Fruit fly (Drosophila melanogaster) whole organism, prepupa: Measurements from ENCODE around the gene PolI.

Source experiments
- CG1621 ChIP-seq: fragments of 200-800 bp; sonication (Bioruptor generic); optimal IDR thresholded peaks from 3 replicates; lab custom pipeline; 2018; ENCODE audit warnings: missing biosample characterization, mild to moderate bottlenecking, missing genetic modification characterization
- CG4318 ChIP-seq: fragments of 200-800 bp; sonication (Bioruptor generic); optimal IDR thresholded peaks from 3 replicates; lab custom pipeline; 2017; ENCODE audit warnings: missing biosample characterization, mild to moderate bottlenecking, missing genetic modification characterization
- CG6808 ChIP-seq: fragments of 200-800 bp; sonication (Bioruptor generic); optimal IDR thresholded peaks from 3 replicates; lab custom pipeline; 2017; ENCODE audit warnings: missing biosample characterization, missing genetic modification characterization, mild to moderate bottlenecking, moderate library complexity, missing genetic modification reagents
- CG8119 ChIP-seq: fragments of 200-800 bp; sonication (Bioruptor generic); IDR thresholded peaks from 3 replicates; pipeline ENCODE4 v1.3.6; 2022; ENCODE audit warnings: missing biosample characterization, missing genetic modification characterization
- CG8632 ChIP-seq: fragments of 200-800 bp; sonication (Bioruptor generic); optimal IDR thresholded peaks from 3 replicates; lab custom pipeline; 2016; ENCODE audit warnings: missing biosample characterization, missing genetic modification characterization
- CG9139 ChIP-seq: fragments of 200-800 bp; sonication (Bioruptor generic); optimal IDR thresholded peaks from 3 replicates; lab custom pipeline; 2017; ENCODE audit warnings: missing biosample characterization, mild to moderate bottlenecking, missing genetic modification characterization
- Eip75B ChIP-seq: fragments of 200-800 bp; sonication (Bioruptor generic); optimal IDR thresholded peaks from 3 replicates; lab custom pipeline; 2016; ENCODE audit warnings: missing biosample characterization, missing genetic modification characterization
- Ets96B ChIP-seq: fragments of 200-800 bp; optimal IDR thresholded peaks from 2 replicates; lab custom pipeline; 2019; ENCODE audit warnings: missing biosample characterization, mild to moderate bottlenecking, missing genetic modification characterization, moderate library complexity
- Gug ChIP-seq: fragments of 200-800 bp; sonication (Bioruptor generic); IDR thresholded peaks from 2 replicates; pipeline ENCODE4 v1.3.6; 2022; ENCODE audit warnings: missing biosample characterization, missing genetic modification characterization
- Lpt ChIP-seq: fragments of 200-800 bp; sonication (Bioruptor generic); optimal IDR thresholded peaks from 3 replicates; lab custom pipeline; 2016; ENCODE audit warnings: missing biosample characterization, missing genetic modification characterization
- svp ChIP-seq: fragments of 200-800 bp; sonication (Bioruptor generic); peaks from one replicate; lab custom pipeline; 2016; ENCODE audit warnings: missing biosample characterization, missing genetic modification characterization
- vri ChIP-seq: fragments of 200-800 bp; sonication (Bioruptor generic); optimal IDR thresholded peaks from 3 replicates; lab custom pipeline; 2016; ENCODE audit warnings: missing biosample characterization, mild to moderate bottlenecking, missing genetic modification characterization

DNA sequence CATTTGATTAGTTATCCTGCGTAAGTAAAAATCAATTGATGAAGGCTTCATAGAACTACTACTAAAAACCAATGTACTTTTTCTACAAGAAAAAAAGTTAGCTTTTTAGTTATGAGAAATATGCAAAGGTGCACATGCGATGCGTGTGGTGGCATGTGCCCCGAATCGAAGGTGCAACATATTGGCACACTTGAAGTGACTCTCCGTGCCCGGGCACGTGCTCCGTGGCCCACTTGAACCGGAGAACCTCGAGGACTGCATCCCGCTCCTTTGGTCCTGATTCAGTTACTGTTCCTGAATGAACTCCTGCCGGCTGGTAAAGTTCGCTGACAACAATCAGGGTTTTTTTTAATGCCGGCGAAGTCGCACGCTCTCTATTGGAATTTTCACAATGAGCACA is 27.3 kb upstream of the PolI start:
- no peak for TF ChIP-seq CG1621 (tag; lab: Kevin White, UChicago)
- no peak for TF ChIP-seq CG9139 (GFP tag; lab: Kevin White, UChicago)
- no peak for TF ChIP-seq Ets96B (tag; lab: Kevin White, UChicago)
- no peak for TF ChIP-seq CG8119
- no peak for TF ChIP-seq vri (GFP tag; lab: Kevin White, UChicago)
- TF ChIP-seq CG6808 (GFP tag; lab: Kevin White, UChicago) = no peak
- no peak for TF ChIP-seq svp
- no peak for TF ChIP-seq Lpt (GFP tag; lab: Kevin White, UChicago)
- no peak for TF ChIP-seq CG8632 (GFP tag; lab: Kevin White, UChicago)
- TF ChIP-seq Gug = no peak
- no peak for TF ChIP-seq Eip75B (GFP tag; lab: Kevin White, UChicago)
- no peak for TF ChIP-seq CG4318 (GFP tag; lab: Kevin White, UChicago)
